Worm (Caenorhabditis elegans) whole organism, L2 larva: ENCODE measurements around the gene F32D8.4.
A peak's percentile ranks its signal among the peaks of the same experiment; 100 is the strongest.

Experiments
- F13H6.1 ChIP-seq: sonication (generic microtip); optimal IDR thresholded peaks from 2 replicates; lab custom pipeline; 2016; ENCODE audit warnings: missing genetic modification characterization, missing compliant biosample characterization
- R02D3.7 ChIP-seq: fragments of 150-350 bp; optimal IDR thresholded peaks from 2 replicates; lab custom pipeline; 2014; ENCODE audit warnings: missing biosample characterization, missing genetic modification characterization
- Y55F3AM.14 ChIP-seq: fragments of 200-800 bp; sonication (Bioruptor generic); optimal IDR thresholded peaks from 2 replicates; lab custom pipeline; 2018; ENCODE audit warnings: mild to moderate bottlenecking, missing genetic modification characterization, missing compliant biosample characterization
- ZK546.5 ChIP-seq: sonication (generic microtip); optimal IDR thresholded peaks from 2 replicates; lab custom pipeline; 2017; ENCODE audit warnings: missing biosample characterization, missing genetic modification characterization
- alr-1 ChIP-seq: fragments of 150-350 bp; optimal IDR thresholded peaks from 2 replicates; lab custom pipeline; 2014; ENCODE audit warnings: missing biosample characterization, missing genetic modification characterization
- ama-1 ChIP-seq: fragments of 150-350 bp; optimal IDR thresholded peaks from 2 replicates; lab custom pipeline; 2018; ENCODE audit warnings: inconsistent platforms
- blmp-1 ChIP-seq: sonication (generic microtip); optimal IDR thresholded peaks from 2 replicates; lab custom pipeline; 2017; ENCODE audit warnings: missing genetic modification characterization, mild to moderate bottlenecking, missing compliant biosample characterization, antibody characterized with exemption, moderate library complexity; ENCODE audit not compliant: insufficient read depth
- crh-2 ChIP-seq: sonication (generic microtip); optimal IDR thresholded peaks from 2 replicates; lab custom pipeline; 2017; ENCODE audit warnings: missing biosample characterization, missing genetic modification characterization
- dmd-4 ChIP-seq: sonication (generic microtip); optimal IDR thresholded peaks from 2 replicates; lab custom pipeline; 2017; ENCODE audit warnings: missing biosample characterization, missing genetic modification characterization
- egl-27 ChIP-seq: sonication (generic microtip); optimal IDR thresholded peaks from 3 replicates; lab custom pipeline; 2017; ENCODE audit warnings: missing biosample characterization, missing genetic modification reagents, missing genetic modification characterization
- elt-3 ChIP-seq: sonication (generic microtip); optimal IDR thresholded peaks from 2 replicates; lab custom pipeline; 2017; ENCODE audit warnings: missing biosample characterization, missing genetic modification characterization
- fos-1 ChIP-seq: fragments of 150-350 bp; optimal IDR thresholded peaks from 2 replicates; lab custom pipeline; 2014; ENCODE audit warnings: missing biosample characterization, missing genetic modification characterization
- gmeb-1 ChIP-seq: fragments of 150-350 bp; optimal IDR thresholded peaks from 2 replicates; lab custom pipeline; 2014; ENCODE audit warnings: missing biosample characterization, missing genetic modification characterization
- lin-13 ChIP-seq: fragments of 150-350 bp; optimal IDR thresholded peaks from 2 replicates; lab custom pipeline; 2014; ENCODE audit warnings: missing biosample characterization, missing genetic modification reagents, missing genetic modification characterization
- mdl-1 ChIP-seq, 2 experiments: fragments of 150-350 bp in 1 of 2; sonication (generic microtip) in 1 of 2; optimal IDR thresholded peaks; 2 replicates each; lab custom pipeline; 2017; ENCODE audit warnings: missing biosample characterization in 2 of 2, missing genetic modification characterization in 2 of 2
- nhr-10 ChIP-seq: sonication (generic microtip); optimal IDR thresholded peaks from 2 replicates; lab custom pipeline; 2017; ENCODE audit warnings: missing biosample characterization, missing genetic modification characterization
- nhr-11 ChIP-seq: fragments of 150-350 bp; optimal IDR thresholded peaks from 2 replicates; lab custom pipeline; 2014; ENCODE audit warnings: missing biosample characterization, missing genetic modification characterization
- nhr-12 ChIP-seq: fragments of 150-350 bp; optimal IDR thresholded peaks from 2 replicates; lab custom pipeline; 2014; ENCODE audit warnings: missing biosample characterization, missing genetic modification characterization
- nhr-129 ChIP-seq: fragments of 150-350 bp; optimal IDR thresholded peaks from 2 replicates; lab custom pipeline; 2014; ENCODE audit warnings: missing biosample characterization, missing genetic modification characterization
- nhr-21 ChIP-seq: fragments of 150-350 bp; optimal IDR thresholded peaks from 2 replicates; lab custom pipeline; 2014; ENCODE audit warnings: missing biosample characterization, missing genetic modification characterization
- nhr-23 ChIP-seq: fragments of 150-350 bp; optimal IDR thresholded peaks from 2 replicates; lab custom pipeline; 2014; ENCODE audit warnings: missing biosample characterization, missing genetic modification reagents, missing genetic modification characterization
- nhr-237 ChIP-seq: fragments of 150-350 bp; optimal IDR thresholded peaks from 2 replicates; lab custom pipeline; 2014; ENCODE audit warnings: missing biosample characterization, missing genetic modification characterization
- nhr-25 ChIP-seq: fragments of 150-350 bp; sonication (generic microtip); optimal IDR thresholded peaks from 3 replicates; lab custom pipeline; 2014; ENCODE audit warnings: missing biosample characterization, missing genetic modification characterization
- nhr-6 ChIP-seq: fragments of 150-350 bp; optimal IDR thresholded peaks from 2 replicates; lab custom pipeline; 2014; ENCODE audit warnings: missing biosample characterization, missing genetic modification characterization
- nhr-77 ChIP-seq: fragments of 150-350 bp; optimal IDR thresholded peaks from 2 replicates; lab custom pipeline; 2014; ENCODE audit warnings: missing biosample characterization, missing genetic modification characterization
- peb-1 ChIP-seq: fragments of 150-350 bp; optimal IDR thresholded peaks from 2 replicates; lab custom pipeline; 2014; ENCODE audit warnings: missing biosample characterization, missing genetic modification characterization
- sem-4 ChIP-seq: fragments of 150-350 bp; optimal IDR thresholded peaks from 2 replicates; lab custom pipeline; 2014; ENCODE audit warnings: missing biosample characterization, missing genetic modification reagents, missing genetic modification characterization
- skn-1 ChIP-seq: sonication (generic microtip); optimal IDR thresholded peaks from 2 replicates; lab custom pipeline; 2017; ENCODE audit warnings: missing biosample characterization, missing genetic modification characterization
- sma-3 ChIP-seq: sonication (generic microtip); optimal IDR thresholded peaks from 2 replicates; lab custom pipeline; 2016; ENCODE audit warnings: missing genetic modification reagents, missing genetic modification characterization, missing compliant biosample characterization
- sma-9 ChIP-seq, 2 experiments: fragments of 150-350 bp in 1 of 2; sonication (generic microtip) in 1 of 2; optimal IDR thresholded peaks; 2 replicates each; lab custom pipeline; 2014 to 2016; ENCODE audit warnings: missing genetic modification characterization in 2 of 2, mild to moderate bottlenecking in 1 of 2, missing biosample characterization in 1 of 2, missing compliant biosample characterization in 1 of 2, missing genetic modification reagents in 1 of 2, moderate library complexity in 1 of 2
- snpc-4 ChIP-seq: fragments of 150-350 bp; optimal IDR thresholded peaks from 2 replicates; lab custom pipeline; 2014; ENCODE audit warnings: missing biosample characterization, missing genetic modification characterization
- unc-39 ChIP-seq: fragments of 150-350 bp; optimal IDR thresholded peaks from 2 replicates; lab custom pipeline; 2014; ENCODE audit warnings: missing biosample characterization, missing genetic modification characterization
- unc-62 ChIP-seq: fragments of 150-350 bp; optimal IDR thresholded peaks from 2 replicates; lab custom pipeline; 2014; ENCODE audit warnings: missing biosample characterization, missing genetic modification reagents, missing genetic modification characterization
- zag-1 ChIP-seq: fragments of 150-350 bp; optimal IDR thresholded peaks from 2 replicates; lab custom pipeline; 2014; ENCODE audit warnings: missing biosample characterization, missing genetic modification characterization
- ztf-1 ChIP-seq: fragments of 200-800 bp; sonication (Bioruptor generic); conservative IDR thresholded peaks from 2 replicates; pipeline ENCODE4 v1.3.6; 2022; ENCODE audit warnings: missing genetic modification characterization, missing compliant biosample characterization
- ztf-11 ChIP-seq: sonication (generic microtip); optimal IDR thresholded peaks from 2 replicates; lab custom pipeline; 2017; ENCODE audit warnings: missing biosample characterization, missing genetic modification characterization
- ztf-4 ChIP-seq: fragments of 150-350 bp; optimal IDR thresholded peaks from 2 replicates; lab custom pipeline; 2014; ENCODE audit warnings: missing biosample characterization, missing genetic modification characterization

The F32D8.4 gene

DNA sequence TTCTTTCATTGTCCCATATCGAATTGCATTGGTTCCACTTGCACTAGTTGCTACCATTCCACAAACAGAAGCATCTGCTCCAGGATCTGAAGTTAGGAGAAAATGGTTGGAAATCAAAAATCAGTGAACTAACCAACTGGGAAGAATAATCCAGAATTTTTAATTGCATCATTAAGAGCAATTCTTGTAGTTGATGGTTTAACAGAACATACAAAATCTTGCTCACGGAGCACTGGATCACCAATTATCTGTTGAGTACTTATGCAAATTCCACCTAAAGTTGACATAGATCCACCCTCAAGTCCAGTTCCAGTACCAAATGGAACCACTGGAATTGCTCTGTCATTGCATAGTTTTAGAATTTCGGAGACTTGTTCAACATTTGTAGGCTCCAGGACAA lies 3.6 kb downstream of the F32D8.4 start:
- TF ChIP-seq peb-1, result no peak
- TF ChIP-seq ama-1 (lab: Kevin White, UChicago), result peak; percentile 47
- TF ChIP-seq elt-3, result no peak
- no peak for TF ChIP-seq lin-13 (GFP tag; lab: Kevin White, UChicago)

DNA sequence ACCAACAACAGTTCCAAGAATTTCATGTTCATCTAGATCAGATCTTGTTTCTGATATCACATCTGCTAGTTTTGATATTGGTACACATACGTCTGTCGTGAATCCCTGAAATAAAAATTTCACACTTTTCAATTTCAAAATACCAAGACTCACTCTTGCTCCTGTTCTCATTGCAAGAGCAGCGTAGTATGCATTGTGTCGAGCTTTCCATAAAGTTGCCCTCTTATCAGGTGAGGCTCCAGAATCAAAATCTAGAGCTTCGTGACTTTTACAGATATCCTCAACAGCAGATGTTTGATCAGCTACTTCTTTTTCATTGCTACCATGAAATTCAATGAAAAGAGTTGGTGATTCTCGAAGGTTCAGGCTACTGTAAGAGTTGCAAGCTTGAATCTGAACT lies 4.3 kb downstream of the F32D8.4 start, which contains the start of gene F32D8.11:
TSS of gene F32D8.11 (minus strand) at position 101 of the 400 bp plus-strand sequence.
- TF ChIP-seq Y55F3AM.14 (GFP tag; lab: Kevin White, UChicago) (no peak), zag-1 (tag; lab: Kevin White, UChicago) (no peak), nhr-237 (tag; lab: Kevin White, UChicago) (no peak), lin-13 (GFP tag; lab: Kevin White, UChicago) (no peak), nhr-10 (tag; lab: Kevin White, UChicago) (no peak), F13H6.1 (tag; lab: Kevin White, UChicago) (no peak), fos-1 (tag; lab: Kevin White, UChicago) (no peak), ZK546.5 (tag; lab: Kevin White, UChicago) (no peak), egl-27 (no peak), nhr-6 (tag; lab: Kevin White, UChicago) (no peak), nhr-11 (no peak), ztf-11 (tag; lab: Kevin White, UChicago) (no peak), ztf-1 (GFP tag; lab: Robert Waterston, UW) (no peak), sem-4 (no peak), ztf-4 (tag; lab: Kevin White, UChicago) (no peak), R02D3.7 (tag; lab: Kevin White, UChicago) (no peak), sma-3 (GFP tag; lab: Kevin White, UChicago) (no peak), dmd-4 (no peak), peb-1 (no peak)

ce11 chrV:10888153-10888552 lies 5.2 kb downstream of the F32D8.4 start:
- peak; percentile 11 for TF ChIP-seq sma-9 (GFP tag; optimal IDR thresholded peaks at IDR 0.05; lab: Kevin White, UChicago)
- no peak for TF ChIP-seq sma-9 (tag; optimal IDR thresholded peaks at IDR 0.05; lab: Kevin White, UChicago)
- no peak for TF ChIP-seq alr-1

DNA sequence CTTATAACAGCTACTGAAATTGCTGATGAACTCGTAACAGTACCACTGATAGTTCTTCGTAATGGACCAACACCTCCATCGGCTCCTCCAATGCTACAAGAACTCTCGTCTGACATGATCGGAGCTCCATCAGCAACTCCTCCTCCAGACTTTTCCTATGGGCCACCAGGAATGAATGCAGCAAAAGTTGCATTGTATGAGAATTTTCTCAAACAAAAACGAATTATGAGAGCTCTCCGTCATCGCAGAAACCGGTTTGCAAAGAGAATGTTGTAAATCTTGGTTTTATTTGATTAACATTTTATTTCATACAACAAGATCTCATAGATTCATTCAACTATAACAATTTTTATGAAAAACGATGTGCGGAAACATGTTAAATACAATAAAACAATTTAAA lies 5.8 kb downstream of the F32D8.4 start:
- peak; percentile 83 for TF ChIP-seq Y55F3AM.14 (GFP tag; lab: Kevin White, UChicago)
- TF ChIP-seq ama-1 (lab: Kevin White, UChicago), result no peak
- TF ChIP-seq mdl-1 (tag; optimal IDR thresholded peaks at IDR 0.05; lab: Kevin White, UChicago), result no peak
- TF ChIP-seq crh-2 (tag; lab: Kevin White, UChicago), result no peak

- TF ChIP-seq nhr-77 (no peak), crh-2 (tag; lab: Kevin White, UChicago) (no peak), unc-62 (GFP tag; lab: Kevin White, UChicago) (no peak), ztf-4 (tag; lab: Kevin White, UChicago) (no peak), nhr-11 (no peak), unc-39 (no peak), gmeb-1 (tag; lab: Kevin White, UChicago) (no peak), nhr-129 (tag; lab: Kevin White, UChicago) (no peak), nhr-237 (tag; lab: Kevin White, UChicago) (no peak), blmp-1 (peak; percentile 71), snpc-4 (tag; lab: Kevin White, UChicago) (no peak), Y55F3AM.14 (GFP tag; lab: Kevin White, UChicago) (no peak), peb-1 (no peak), nhr-12 (no peak), sma-9 (GFP tag; optimal IDR thresholded peaks at IDR 0.05; lab: Kevin White, UChicago) (peak; percentile 16), sma-9 (tag; optimal IDR thresholded peaks at IDR 0.05; lab: Kevin White, UChicago) (no peak), nhr-25 (peak; percentile 19), sem-4 (no peak), lin-13 (GFP tag; lab: Kevin White, UChicago) (no peak), nhr-23 (tag; lab: Kevin White, UChicago) (no peak), elt-3 (no peak), skn-1 (no peak), nhr-21 (tag; lab: Kevin White, UChicago) (peak; percentile 39), dmd-4 (no peak), R02D3.7 (tag; lab: Kevin White, UChicago) (no peak)
Observed at ce11 chrV:10886405-10886887, 6.9 kb downstream of the F32D8.4 start, which contains the start of gene F32D8.3. TSS of gene F32D8.3 (plus strand) at chrV:10886837.
